Worm (Caenorhabditis elegans): ENCODE data around the gene faah-2.

DNA sequence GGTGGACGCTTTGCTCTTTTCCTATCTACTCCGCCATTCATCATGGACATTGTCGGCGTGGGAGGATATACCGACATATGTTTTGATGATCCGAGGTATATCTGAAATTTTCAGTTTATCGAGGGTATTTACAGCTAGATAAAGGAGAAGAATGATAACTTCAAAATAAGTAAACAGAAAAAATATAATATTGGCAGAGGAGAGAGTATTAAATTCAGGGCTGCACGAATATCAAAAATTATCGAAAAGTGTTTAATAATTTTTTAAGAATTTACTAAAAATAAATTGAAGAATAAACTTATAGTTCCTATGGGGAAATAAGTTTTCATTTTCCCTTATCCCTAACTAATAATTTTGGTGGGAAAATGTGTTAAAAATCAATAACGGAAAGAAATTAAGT is 46.6 kb downstream of the faah-2 start, which contains the start of gene wsp-1:
- no peak for TF ChIP-seq him-1 (tag; optimal IDR thresholded peaks at IDR 0.05)
- TF ChIP-seq W03F9.2 (tag; optimal IDR thresholded peaks at IDR 0.05) = no peak
